Worm (Caenorhabditis elegans): Measurements from ENCODE around the gene AH9.3.

Gene AH9.3

ce11 chrX:2212141-2212540 lies 48.8 kb downstream of the AH9.3 start:
- TF ChIP-seq pax-1 (tag; optimal IDR thresholded peaks at IDR 0.05), result no peak
- TF ChIP-seq tbx-2 (tag; optimal IDR thresholded peaks at IDR 0.05), result peak; percentile 32
- TF ChIP-seq ztf-16 (tag; optimal IDR thresholded peaks at IDR 0.05), result no peak
- TF ChIP-seq hlh-13 (GFP tag; optimal IDR thresholded peaks at IDR 0.05), result no peak
- peak; percentile 21 for TF ChIP-seq ceh-22 (tag; optimal IDR thresholded peaks at IDR 0.05)
- TF ChIP-seq ceh-2 (tag; optimal IDR thresholded peaks at IDR 0.05), result peak; percentile 30

DNA sequence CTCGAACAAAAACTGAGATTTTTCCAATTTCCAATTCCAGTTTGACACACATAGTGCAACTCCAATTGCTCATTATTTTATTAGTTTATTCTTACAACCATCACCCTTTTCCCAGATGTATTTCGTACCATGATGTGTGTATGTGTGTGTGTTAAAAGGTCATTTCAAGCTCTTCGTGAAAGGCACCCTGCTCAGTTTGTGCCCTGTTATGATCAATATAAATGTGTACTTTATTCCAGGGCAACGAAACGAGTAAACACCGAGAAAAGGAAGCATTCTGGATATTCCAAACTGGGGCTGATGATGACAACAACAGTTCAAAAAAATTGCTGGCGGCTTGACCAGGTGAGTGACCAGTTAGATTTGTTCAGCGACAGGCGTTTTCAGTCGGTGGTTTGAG lies 50.2 kb downstream of the AH9.3 start, which contains the start of gene peb-1:
TSS of gene peb-1 (plus strand) at position 301 of the 400 bp plus-strand sequence.
- TF ChIP-seq ceh-34 (tag; optimal IDR thresholded peaks at IDR 0.05) (no peak), unc-55 (GFP tag; optimal IDR thresholded peaks at IDR 0.05) (no peak), ceh-22 (tag; optimal IDR thresholded peaks at IDR 0.05) (no peak), fax-1 (tag; optimal IDR thresholded peaks at IDR 0.05) (no peak), zip-5 (tag; optimal IDR thresholded peaks at IDR 0.05) (no peak), F13H6.1 (tag; optimal IDR thresholded peaks at IDR 0.05) (no peak), lin-11 (tag; optimal IDR thresholded peaks at IDR 0.05) (no peak), hlh-30 (tag; optimal IDR thresholded peaks at IDR 0.05; ENCODE audit: insufficient read depth) (no peak), pag-3 (tag; optimal IDR thresholded peaks at IDR 0.05; ENCODE audit: borderline replicate concordance) (no peak), ztf-16 (tag; optimal IDR thresholded peaks at IDR 0.05) (no peak), hlh-13 (GFP tag; optimal IDR thresholded peaks at IDR 0.05) (no peak), ceh-9 (tag; optimal IDR thresholded peaks at IDR 0.05) (no peak), pax-1 (tag; optimal IDR thresholded peaks at IDR 0.05) (no peak), ceh-24 (tag; optimal IDR thresholded peaks at IDR 0.05) (no peak), hlh-6 (tag; optimal IDR thresholded peaks at IDR 0.05) (no peak), C08G9.2 (tag; optimal IDR thresholded peaks at IDR 0.05) (no peak), ama-1 (optimal IDR thresholded peaks at IDR 0.05) (no peak), ceh-6 (GFP tag; optimal IDR thresholded peaks at IDR 0.05) (no peak), K02D7.2 (tag; optimal IDR thresholded peaks at IDR 0.05) (no peak)

DNA sequence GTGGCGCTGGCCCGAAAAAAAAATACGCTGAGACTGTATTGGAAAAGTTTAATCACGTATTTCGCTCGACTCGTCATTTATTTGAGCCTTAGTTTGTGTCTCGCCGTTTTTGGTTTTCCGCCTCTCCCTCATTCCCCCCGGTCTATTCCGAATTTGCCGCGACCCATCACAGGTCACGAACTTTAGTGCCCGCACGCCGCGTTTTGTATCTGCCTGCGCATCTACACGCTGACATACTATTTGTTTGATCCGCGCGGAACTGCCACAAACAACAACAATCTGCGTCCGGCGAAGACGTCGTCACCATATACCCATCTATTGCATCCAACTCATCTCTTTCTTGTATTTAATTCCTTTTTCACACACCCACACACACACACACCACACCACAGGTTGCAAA lies 50.7 kb downstream of the AH9.3 start:
- TF ChIP-seq ref-2 (tag; optimal IDR thresholded peaks at IDR 0.05) (no peak), hlh-30 (tag; optimal IDR thresholded peaks at IDR 0.05; ENCODE audit: insufficient read depth) (no peak), ceh-45 (GFP tag; IDR thresholded peaks at IDR 0.05) (no peak), mec-3 (tag; optimal IDR thresholded peaks at IDR 0.05; ENCODE audit: borderline replicate concordance) (no peak), rnt-1 (tag; optimal IDR thresholded peaks at IDR 0.05) (no peak), ceh-22 (tag; optimal IDR thresholded peaks at IDR 0.05) (no peak), hlh-13 (GFP tag; optimal IDR thresholded peaks at IDR 0.05) (no peak), unc-42 (tag; optimal IDR thresholded peaks at IDR 0.05) (no peak), ahr-1 (tag; optimal IDR thresholded peaks at IDR 0.05) (no peak), fax-1 (tag; optimal IDR thresholded peaks at IDR 0.05) (no peak), hlh-6 (tag; optimal IDR thresholded peaks at IDR 0.05) (no peak), hlh-15 (tag; optimal IDR thresholded peaks at IDR 0.05) (no peak), fkh-10 (GFP tag; optimal IDR thresholded peaks at IDR 0.05) (no peak), sdc-2 (tag; optimal IDR thresholded peaks at IDR 0.05) (no peak), dve-1 (tag; optimal IDR thresholded peaks at IDR 0.05) (no peak), ceh-19 (GFP tag; optimal IDR thresholded peaks at IDR 0.05) (no peak), ztf-16 (tag; optimal IDR thresholded peaks at IDR 0.05) (no peak)

Data from whole organism, late embryonic.